Fruit fly (Drosophila melanogaster): Measurements from ENCODE around the gene mEFG1.

The mEFG1 gene

dm6 chr2L:7203411-7204171 lies 19.3 kb downstream of the mEFG1 start:
- peak; percentile 71 for TF ChIP-seq kay (GFP tag; ENCODE audit: borderline replicate concordance)
- peak; percentile 90 for TF ChIP-seq tj (GFP tag; optimal IDR thresholded peaks at IDR 0.05)
- peak; percentile 49 for TF ChIP-seq CG12768 (GFP tag; optimal IDR thresholded peaks at IDR 0.05)
- peak; percentile 43 for TF ChIP-seq CG11617 (GFP tag; optimal IDR thresholded peaks at IDR 0.05)
- TF ChIP-seq CG1620 (GFP tag; optimal IDR thresholded peaks at IDR 0.05), result no peak
- TF ChIP-seq Mnt (GFP tag; optimal IDR thresholded peaks at IDR 0.05), result peak; percentile 73
- TF ChIP-seq ovo (GFP tag; optimal IDR thresholded peaks at IDR 0.05), result no peak
- TF ChIP-seq CG14711 (tag; optimal IDR thresholded peaks at IDR 0.05), result no peak
- peak; percentile 24 for TF ChIP-seq CG33017 (tag; optimal IDR thresholded peaks at IDR 0.05)
- TF ChIP-seq cnc (optimal IDR thresholded peaks at IDR 0.05), result peak in 1 of 2 experiments; percentile 8
- TF ChIP-seq toe (GFP tag; optimal IDR thresholded peaks at IDR 0.05), result no peak
- TF ChIP-seq CG5204 (GFP tag; optimal IDR thresholded peaks at IDR 0.05), result no peak
- TF ChIP-seq CG7101 (tag; optimal IDR thresholded peaks at IDR 0.05), result no peak
- TF ChIP-seq pad (GFP tag; optimal IDR thresholded peaks at IDR 0.05), result peak; percentile 46
- no peak for TF ChIP-seq bab1 (GFP tag; optimal IDR thresholded peaks at IDR 0.05)
- peak; percentile 87 for TF ChIP-seq cic (GFP tag; optimal IDR thresholded peaks at IDR 0.05)
- no peak for TF ChIP-seq Hr96 (GFP tag; optimal IDR thresholded peaks at IDR 0.05)
- no peak for TF ChIP-seq CG7045 (GFP tag; optimal IDR thresholded peaks at IDR 0.05)
- TF ChIP-seq Crg-1 (GFP tag; optimal IDR thresholded peaks at IDR 0.05), result no peak
- no peak for TF ChIP-seq Clk (GFP tag; optimal IDR thresholded peaks at IDR 0.05)

- no peak for TF ChIP-seq CG14711 (tag; optimal IDR thresholded peaks at IDR 0.05)
- TF ChIP-seq kay (GFP tag; ENCODE audit: borderline replicate concordance), result no peak
- TF ChIP-seq bab1 (GFP tag; optimal IDR thresholded peaks at IDR 0.05), result no peak
- TF ChIP-seq toe (GFP tag; optimal IDR thresholded peaks at IDR 0.05), result no peak
- TF ChIP-seq Crg-1 (GFP tag; optimal IDR thresholded peaks at IDR 0.05), result no peak
Observed at dm6 chr2L:7200168-7200567, 22.7 kb downstream of the mEFG1 start.

dm6 chr2L:7199635-7200110 lies 23.2 kb downstream of the mEFG1 start:
- TF ChIP-seq CG33017 (tag; optimal IDR thresholded peaks at IDR 0.05), result no peak
- TF ChIP-seq Crg-1 (GFP tag; optimal IDR thresholded peaks at IDR 0.05), result no peak
- TF ChIP-seq CG7101 (tag; optimal IDR thresholded peaks at IDR 0.05), result no peak
- TF ChIP-seq CG14711 (tag; optimal IDR thresholded peaks at IDR 0.05), result peak; percentile 49
- TF ChIP-seq pad (GFP tag; optimal IDR thresholded peaks at IDR 0.05), result peak; percentile 67
- TF ChIP-seq CG5204 (GFP tag; optimal IDR thresholded peaks at IDR 0.05), result peak; percentile 14
- TF ChIP-seq cic (GFP tag; optimal IDR thresholded peaks at IDR 0.05), result peak; percentile 27
- peak; percentile 49 for TF ChIP-seq CG7045 (GFP tag; optimal IDR thresholded peaks at IDR 0.05)
- no peak for TF ChIP-seq Hr96 (GFP tag; optimal IDR thresholded peaks at IDR 0.05)
- TF ChIP-seq Mnt (GFP tag; optimal IDR thresholded peaks at IDR 0.05), result no peak
- no peak for TF ChIP-seq CG11617 (GFP tag; optimal IDR thresholded peaks at IDR 0.05)
- TF ChIP-seq toe (GFP tag; optimal IDR thresholded peaks at IDR 0.05), result no peak
- TF ChIP-seq CG12768 (GFP tag; optimal IDR thresholded peaks at IDR 0.05), result no peak
- no peak for TF ChIP-seq ovo (GFP tag; optimal IDR thresholded peaks at IDR 0.05)
- TF ChIP-seq kay (GFP tag; ENCODE audit: borderline replicate concordance), result peak; percentile 71
- no peak for TF ChIP-seq CG1620 (GFP tag; optimal IDR thresholded peaks at IDR 0.05)
- TF ChIP-seq bab1 (GFP tag; optimal IDR thresholded peaks at IDR 0.05), result no peak
- no peak for TF ChIP-seq cnc (optimal IDR thresholded peaks at IDR 0.05)
- peak; percentile 2 for TF ChIP-seq tj (GFP tag; optimal IDR thresholded peaks at IDR 0.05)
- no peak for TF ChIP-seq Clk (GFP tag; optimal IDR thresholded peaks at IDR 0.05)

DNA sequence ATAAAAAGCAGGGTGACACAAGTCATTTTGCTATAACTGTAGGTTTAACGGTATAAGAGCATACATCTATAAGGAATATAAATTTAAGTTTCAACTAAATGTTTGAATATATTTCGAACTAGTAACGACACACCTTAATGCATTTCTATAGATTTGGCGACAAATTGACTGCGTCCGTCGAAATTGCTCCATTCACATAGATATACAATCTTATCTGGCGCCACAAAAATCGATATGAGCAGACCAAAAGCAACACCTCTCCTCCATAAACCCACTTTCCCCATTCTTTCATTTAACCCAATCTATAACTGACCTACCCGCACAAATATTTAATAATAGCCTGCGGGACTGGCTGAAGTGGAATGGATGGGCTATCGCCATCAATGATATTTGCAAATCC lies 24.3 kb downstream of the mEFG1 start:
- no peak for TF ChIP-seq CG14711 (tag; optimal IDR thresholded peaks at IDR 0.05)
- no peak for TF ChIP-seq Hr96 (GFP tag; optimal IDR thresholded peaks at IDR 0.05)
- no peak for TF ChIP-seq Mnt (GFP tag; optimal IDR thresholded peaks at IDR 0.05)
- TF ChIP-seq Crg-1 (GFP tag; optimal IDR thresholded peaks at IDR 0.05), result no peak
- TF ChIP-seq toe (GFP tag; optimal IDR thresholded peaks at IDR 0.05), result no peak
- TF ChIP-seq cic (GFP tag; optimal IDR thresholded peaks at IDR 0.05), result no peak
- TF ChIP-seq CG5204 (GFP tag; optimal IDR thresholded peaks at IDR 0.05), result no peak
- TF ChIP-seq CG12768 (GFP tag; optimal IDR thresholded peaks at IDR 0.05), result no peak
- TF ChIP-seq CG7045 (GFP tag; optimal IDR thresholded peaks at IDR 0.05), result no peak
- TF ChIP-seq CG1620 (GFP tag; optimal IDR thresholded peaks at IDR 0.05), result no peak
- no peak for TF ChIP-seq tj (GFP tag; optimal IDR thresholded peaks at IDR 0.05)
- TF ChIP-seq cnc (optimal IDR thresholded peaks at IDR 0.05), result no peak
- TF ChIP-seq CG7101 (tag; optimal IDR thresholded peaks at IDR 0.05), result no peak
- TF ChIP-seq kay (GFP tag; ENCODE audit: borderline replicate concordance), result no peak
- no peak for TF ChIP-seq CG33017 (tag; optimal IDR thresholded peaks at IDR 0.05)
- no peak for TF ChIP-seq bab1 (GFP tag; optimal IDR thresholded peaks at IDR 0.05)

DNA sequence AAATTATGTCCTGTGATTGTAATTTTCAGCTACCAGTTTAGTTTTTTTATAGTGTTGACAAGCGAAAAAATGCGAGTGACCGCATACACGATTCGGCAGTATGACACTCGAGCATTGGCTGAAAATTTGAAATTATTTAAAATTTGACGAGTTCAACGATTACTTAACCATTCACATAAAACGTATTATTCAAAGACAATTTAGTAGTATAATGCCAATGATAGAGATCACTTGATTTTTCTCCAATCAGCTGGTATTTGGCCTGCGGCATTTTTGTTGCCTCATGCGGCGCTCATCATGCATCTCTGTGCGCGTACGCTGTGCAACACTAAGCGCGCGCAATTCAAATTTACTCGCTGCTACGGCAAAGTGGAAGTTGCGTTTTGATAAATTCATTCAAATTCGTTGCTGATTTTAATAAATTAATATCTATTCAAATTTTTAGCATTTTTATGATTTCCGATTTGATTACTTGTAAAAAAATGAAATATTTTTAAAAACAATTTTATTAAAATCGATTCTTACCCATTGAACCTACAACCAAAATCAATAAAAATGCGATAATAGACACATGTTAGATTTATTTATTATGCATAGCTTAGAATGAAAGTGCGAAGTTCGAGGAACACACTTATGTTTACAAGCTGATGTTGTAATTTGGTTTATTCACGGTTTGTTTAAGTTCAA lies 28.4 kb downstream of the mEFG1 start, which contains the start of gene CG4497:
CG4497 (minus strand) TSS at position 238 of the 687 bp plus-strand sequence.
- TF ChIP-seq CG5204 (GFP tag; optimal IDR thresholded peaks at IDR 0.05), result peak; percentile 96
- TF ChIP-seq CG33017 (tag; optimal IDR thresholded peaks at IDR 0.05), result peak; percentile 73
- TF ChIP-seq Clk (GFP tag; optimal IDR thresholded peaks at IDR 0.05), result peak; percentile 95
- peak; percentile 97 for TF ChIP-seq bab1 (GFP tag; optimal IDR thresholded peaks at IDR 0.05)
- TF ChIP-seq CG7101 (tag; optimal IDR thresholded peaks at IDR 0.05), result peak; percentile 89
- peak; percentile 84 for TF ChIP-seq CG14711 (tag; optimal IDR thresholded peaks at IDR 0.05)
- TF ChIP-seq toe (GFP tag; optimal IDR thresholded peaks at IDR 0.05), result peak; percentile 98
- peak; percentile 82 for TF ChIP-seq tj (GFP tag; optimal IDR thresholded peaks at IDR 0.05)
- TF ChIP-seq pad (GFP tag; optimal IDR thresholded peaks at IDR 0.05), result peak; percentile 84
- peak; percentile 71 for TF ChIP-seq cic (GFP tag; optimal IDR thresholded peaks at IDR 0.05)
- TF ChIP-seq ovo (GFP tag; optimal IDR thresholded peaks at IDR 0.05), result peak; percentile 90
- peak; percentile 95 for TF ChIP-seq CG11617 (GFP tag; optimal IDR thresholded peaks at IDR 0.05)
- TF ChIP-seq kay (GFP tag; ENCODE audit: borderline replicate concordance), result peak; percentile 93
- peak; percentile 88 for TF ChIP-seq Mnt (GFP tag; optimal IDR thresholded peaks at IDR 0.05)
- TF ChIP-seq CG7045 (GFP tag; optimal IDR thresholded peaks at IDR 0.05), result peak; percentile 93
- peak; percentile 98 for TF ChIP-seq CG1620 (GFP tag; optimal IDR thresholded peaks at IDR 0.05)
- TF ChIP-seq CG12768 (GFP tag; optimal IDR thresholded peaks at IDR 0.05), result peak; percentile 92
- peak; percentile 96 for TF ChIP-seq Crg-1 (GFP tag; optimal IDR thresholded peaks at IDR 0.05)
- peak; percentile 96 for TF ChIP-seq Hr96 (GFP tag; optimal IDR thresholded peaks at IDR 0.05)
- TF ChIP-seq cnc (optimal IDR thresholded peaks at IDR 0.05), result no peak
